Fruit fly (Drosophila melanogaster) whole organism, embryonic: Measurements from ENCODE around the gene Fer3.

Experiments used
- Ada2b ChIP-seq: fragments of 200-800 bp; sonication (Bioruptor generic); IDR thresholded peaks from 2 replicates; pipeline ENCODE4 v1.3.6; 2022; ENCODE audit warnings: missing biosample characterization, missing genetic modification characterization
- Aef1 ChIP-seq: fragments of 200-800 bp; sonication (Bioruptor generic); IDR thresholded peaks from 3 replicates; pipeline ENCODE4 v1.3.6; 2022; ENCODE audit warnings: missing biosample characterization, missing genetic modification characterization
- CG11247 ChIP-seq: fragments of 200-800 bp; sonication (Bioruptor generic); IDR thresholded peaks from 2 replicates; pipeline ENCODE4 v1.3.6; 2022; ENCODE audit warnings: missing biosample characterization, missing genetic modification characterization
- CG11504 ChIP-seq: fragments of 200-800 bp; sonication (Bioruptor generic); optimal IDR thresholded peaks from 3 replicates; lab custom pipeline; 2019; ENCODE audit warnings: missing biosample characterization, mild to moderate bottlenecking, missing genetic modification characterization, moderate library complexity
- CG11560 ChIP-seq: fragments of 200-800 bp; sonication (Bioruptor generic); IDR thresholded peaks from 3 replicates; pipeline ENCODE4 v1.3.6; 2022; ENCODE audit warnings: missing biosample characterization, missing genetic modification characterization
- CG12071 ChIP-seq: fragments of 200-800 bp; sonication (Bioruptor generic); optimal IDR thresholded peaks from 3 replicates; lab custom pipeline; 2018; ENCODE audit warnings: missing biosample characterization, mild to moderate bottlenecking, missing genetic modification characterization
- CG12236 ChIP-seq: fragments of 200-800 bp; sonication (Bioruptor generic); optimal IDR thresholded peaks from 2 replicates; lab custom pipeline; 2016; ENCODE audit warnings: missing biosample characterization, missing genetic modification characterization
- CG12299 ChIP-seq: fragments of 200-800 bp; sonication (Bioruptor generic); optimal IDR thresholded peaks from 2 replicates; lab custom pipeline; 2018; ENCODE audit warnings: missing biosample characterization, mild to moderate bottlenecking, missing genetic modification characterization
- CG13296 ChIP-seq: fragments of 200-800 bp; sonication (Bioruptor generic); optimal IDR thresholded peaks from 3 replicates; lab custom pipeline; 2018; ENCODE audit warnings: missing biosample characterization, mild to moderate bottlenecking, missing genetic modification characterization
- CG13424 ChIP-seq: fragments of 200-800 bp; sonication (Bioruptor generic); optimal IDR thresholded peaks from 2 replicates; lab custom pipeline; 2019; ENCODE audit warnings: missing biosample characterization, mild to moderate bottlenecking, missing genetic modification characterization, moderate library complexity
- CG15011 ChIP-seq: fragments of 200-800 bp; sonication (Bioruptor generic); optimal IDR thresholded peaks from 3 replicates; lab custom pipeline; 2018; ENCODE audit warnings: missing biosample characterization, mild to moderate bottlenecking, missing genetic modification characterization
- CG2120 ChIP-seq: fragments of 200-800 bp; sonication (Bioruptor generic); optimal IDR thresholded peaks from 3 replicates; lab custom pipeline; 2016; ENCODE audit warnings: missing biosample characterization, missing genetic modification characterization
- CG2889 ChIP-seq: fragments of 200-800 bp; sonication (Bioruptor generic); IDR thresholded peaks from 3 replicates; pipeline ENCODE4 v1.3.6; 2022; ENCODE audit warnings: missing biosample characterization, missing genetic modification characterization
- CG30020 ChIP-seq: fragments of 200-800 bp; optimal IDR thresholded peaks from 2 replicates; lab custom pipeline; 2019; ENCODE audit warnings: missing biosample characterization, mild to moderate bottlenecking, missing genetic modification characterization, moderate library complexity
- CG30403 ChIP-seq: fragments of 200-800 bp; sonication (Bioruptor generic); optimal IDR thresholded peaks from 3 replicates; lab custom pipeline; 2016; ENCODE audit warnings: missing biosample characterization, missing genetic modification characterization
- CG3281 ChIP-seq: fragments of 200-800 bp; sonication (Bioruptor generic); optimal IDR thresholded peaks from 3 replicates; lab custom pipeline; 2017; ENCODE audit warnings: missing biosample characterization, mild to moderate bottlenecking, missing genetic modification characterization
- CG34224 ChIP-seq: fragments of 200-800 bp; sonication (Bioruptor generic); IDR thresholded peaks from 3 replicates; pipeline ENCODE4 v1.3.6; 2022; ENCODE audit warnings: missing biosample characterization, missing genetic modification characterization; ENCODE audit not compliant: partially characterized antibody
- CG3847 ChIP-seq: fragments of 200-800 bp; sonication (Bioruptor generic); IDR thresholded peaks from 2 replicates; pipeline ENCODE4 v1.3.6; 2022; ENCODE audit warnings: missing biosample characterization, missing genetic modification characterization
- CG4282 ChIP-seq: fragments of 200-800 bp; sonication (Bioruptor generic); optimal IDR thresholded peaks from 2 replicates; lab custom pipeline; 2016; ENCODE audit warnings: missing biosample characterization, missing genetic modification characterization
- CG4730 ChIP-seq: fragments of 200-800 bp; sonication (Bioruptor generic); IDR thresholded peaks from 2 replicates; pipeline ENCODE4 v1.3.6; 2022; ENCODE audit warnings: missing biosample characterization, missing genetic modification characterization
- CG5180 ChIP-seq: fragments of 200-800 bp; sonication (Bioruptor generic); optimal IDR thresholded peaks from 3 replicates; lab custom pipeline; 2017; ENCODE audit warnings: missing biosample characterization, missing genetic modification characterization, mild to moderate bottlenecking, moderate library complexity, missing genetic modification reagents
- CG6254 ChIP-seq: fragments of 200-800 bp; sonication (Bioruptor generic); optimal IDR thresholded peaks from 3 replicates; lab custom pipeline; 2017; ENCODE audit warnings: mild to moderate bottlenecking, missing biosample characterization, missing genetic modification reagents, missing genetic modification characterization
- CG6654 ChIP-seq: fragments of 200-800 bp; sonication (Bioruptor generic); optimal IDR thresholded peaks from 2 replicates; lab custom pipeline; 2017; ENCODE audit warnings: missing biosample characterization, mild to moderate bottlenecking, missing genetic modification characterization
- CG6854 ChIP-seq: fragments of 200-800 bp; sonication (Bioruptor generic); optimal IDR thresholded peaks from 3 replicates; lab custom pipeline; 2017; ENCODE audit warnings: missing biosample characterization, mild to moderate bottlenecking, missing genetic modification characterization
- CG7357 ChIP-seq: fragments of 200-800 bp; sonication (Bioruptor generic); IDR thresholded peaks from 3 replicates; pipeline ENCODE4 v1.3.6; 2022; ENCODE audit warnings: missing biosample characterization, missing genetic modification characterization
- CG8388 ChIP-seq: fragments of 200-800 bp; sonication (Bioruptor generic); optimal IDR thresholded peaks from 2 replicates; lab custom pipeline; 2019; ENCODE audit warnings: missing biosample characterization, mild to moderate bottlenecking, missing genetic modification characterization, moderate library complexity
- Dbx ChIP-seq: fragments of 200-800 bp; sonication (Bioruptor generic); IDR thresholded peaks from 3 replicates; pipeline ENCODE4 v1.3.6; 2022; ENCODE audit warnings: missing biosample characterization, missing genetic modification characterization
- Hmx ChIP-seq: fragments of 200-800 bp; sonication (Bioruptor generic); optimal IDR thresholded peaks from 2 replicates; lab custom pipeline; 2016; ENCODE audit warnings: missing biosample characterization, missing genetic modification characterization
- Oaz ChIP-seq: fragments of 200-800 bp; sonication (Bioruptor generic); IDR thresholded peaks from 2 replicates; pipeline ENCODE4 v1.3.6; 2022; ENCODE audit warnings: missing biosample characterization, missing genetic modification characterization
- Ravus ChIP-seq: fragments of 200-800 bp; sonication (Bioruptor generic); IDR thresholded peaks from 2 replicates; pipeline ENCODE4 v1.3.6; 2022; ENCODE audit warnings: missing biosample characterization, missing genetic modification characterization
- Trl ChIP-seq, 3 experiments: fragments of >200 bp in 2 of 3; fragments of 200-800 bp in 1 of 3; sonication (Bioruptor generic) in 1 of 3; optimal IDR thresholded peaks; 2 replicates in 1 of 3; 3 replicates in 2 of 3; lab custom pipeline; 2016 to 2017; ENCODE audit warnings: missing biosample characterization in 1 of 3, missing genetic modification characterization in 1 of 3
- YL-1 ChIP-seq: fragments of 200-800 bp; sonication (Bioruptor generic); optimal IDR thresholded peaks from 3 replicates; lab custom pipeline; 2017; ENCODE audit warnings: missing biosample characterization, mild to moderate bottlenecking, missing genetic modification characterization
- ase ChIP-seq: fragments of 200-800 bp; sonication (Bioruptor generic); IDR thresholded peaks from 3 replicates; pipeline ENCODE4 v1.3.6; 2022; ENCODE audit warnings: missing biosample characterization, missing genetic modification characterization
- chif ChIP-seq, 2 experiments: fragments of 200-800 bp; sonication (Bioruptor generic); optimal IDR thresholded peaks; 3 replicates each; lab custom pipeline; 2016; ENCODE audit warnings: missing biosample characterization in 2 of 2, missing genetic modification characterization in 2 of 2
- dan ChIP-seq: fragments of 200-800 bp; sonication (Bioruptor generic); IDR thresholded peaks from 2 replicates; pipeline ENCODE4 v1.3.6; 2022; ENCODE audit warnings: missing biosample characterization, missing genetic modification characterization
- emc ChIP-seq: fragments of 200-800 bp; sonication (Bioruptor generic); optimal IDR thresholded peaks from 2 replicates; lab custom pipeline; 2016; ENCODE audit warnings: missing biosample characterization, missing genetic modification characterization
- fru ChIP-seq: fragments of >200 bp; optimal IDR thresholded peaks from 2 replicates; lab custom pipeline; 2017
- h ChIP-seq: fragments of >200 bp; optimal IDR thresholded peaks from 2 replicates; lab custom pipeline; 2017
- insv ChIP-seq, 2 experiments: fragments of 200-800 bp; sonication (Bioruptor generic); optimal IDR thresholded peaks; 3 replicates each; lab custom pipeline; 2016 to 2018; ENCODE audit warnings: missing biosample characterization in 2 of 2, missing genetic modification characterization in 2 of 2
- jumu ChIP-seq: fragments of 200-800 bp; sonication (Bioruptor generic); optimal IDR thresholded peaks from 3 replicates; lab custom pipeline; 2016; ENCODE audit warnings: missing biosample characterization, missing genetic modification characterization
- ken ChIP-seq: fragments of 200-800 bp; sonication (Bioruptor generic); IDR thresholded peaks from 3 replicates; pipeline ENCODE4 v1.3.6; 2022; ENCODE audit warnings: missing biosample characterization, missing genetic modification characterization
- odd ChIP-seq: fragments of 200-800 bp; sonication (Bioruptor generic); optimal IDR thresholded peaks from 2 replicates; lab custom pipeline; 2017; ENCODE audit warnings: missing biosample characterization, mild to moderate bottlenecking, missing genetic modification characterization
- phol ChIP-seq: fragments of 200-800 bp; sonication (Bioruptor generic); optimal IDR thresholded peaks from 3 replicates; lab custom pipeline; 2018; ENCODE audit warnings: missing biosample characterization, mild to moderate bottlenecking, missing genetic modification characterization, moderate library complexity
- ranshi ChIP-seq: fragments of 200-800 bp; sonication (Bioruptor generic); IDR thresholded peaks from 2 replicates; pipeline ENCODE4 v1.3.6; 2022; ENCODE audit warnings: missing biosample characterization, missing genetic modification characterization
- sd ChIP-seq: fragments of 200-800 bp; sonication (Bioruptor generic); optimal IDR thresholded peaks from 3 replicates; lab custom pipeline; 2018; ENCODE audit warnings: missing biosample characterization, mild to moderate bottlenecking, missing genetic modification characterization, moderate library complexity
- so ChIP-seq: fragments of 200-800 bp; sonication (Bioruptor generic); IDR thresholded peaks from 3 replicates; pipeline ENCODE4 v1.3.6; 2022; ENCODE audit warnings: missing biosample characterization, missing genetic modification characterization
- sqz ChIP-seq: fragments of 200-800 bp; sonication (Bioruptor generic); optimal IDR thresholded peaks from 3 replicates; lab custom pipeline; 2018; ENCODE audit warnings: missing biosample characterization, mild to moderate bottlenecking, missing genetic modification characterization
- ssp ChIP-seq: fragments of 200-800 bp; sonication (Bioruptor generic); IDR thresholded peaks from 2 replicates; pipeline ENCODE4 v1.3.6; 2022; ENCODE audit warnings: missing biosample characterization, missing genetic modification characterization
- stwl ChIP-seq: fragments of 200-800 bp; sonication (Bioruptor generic); optimal IDR thresholded peaks from 3 replicates; lab custom pipeline; 2018; ENCODE audit warnings: missing biosample characterization, mild to moderate bottlenecking, missing genetic modification characterization, moderate library complexity
- tin ChIP-seq: fragments of 200-800 bp; sonication (Bioruptor generic); optimal IDR thresholded peaks from 3 replicates; lab custom pipeline; 2016; ENCODE audit warnings: missing biosample characterization, missing genetic modification characterization
- zen2 ChIP-seq: fragments of 200-800 bp; sonication (Bioruptor generic); IDR thresholded peaks from 3 replicates; pipeline ENCODE4 v1.3.6; 2022; ENCODE audit warnings: missing biosample characterization, missing genetic modification characterization; ENCODE audit not compliant: partially characterized antibody

Fer3 gene

dm6 chr3R:11656614-11657216 lies 37.4 kb downstream of the Fer3 start (continued):
- peak; percentile 85 for TF ChIP-seq sd
- peak; percentile 96 for TF ChIP-seq CG2889 (GFP tag; lab: Robert Waterston, UW)
- peak; percentile 65 for TF ChIP-seq CG30020 (tag; lab: Kevin White, UChicago)
- TF ChIP-seq Oaz (GFP tag; lab: Robert Waterston, UW) = peak; percentile 88
- peak; percentile 97 for TF ChIP-seq CG30403 (GFP tag; lab: Kevin White, UChicago)
- TF ChIP-seq CG6254 (GFP tag; lab: Kevin White, UChicago) = peak; percentile 84
- TF ChIP-seq odd (GFP tag; lab: Kevin White, UChicago) = peak; percentile 90
- peak; percentile 87 for TF ChIP-seq emc (GFP tag; lab: Kevin White, UChicago)
- TF ChIP-seq CG12299 (tag; lab: Kevin White, UChicago) = peak; percentile 95
- peak; percentile 98 for TF ChIP-seq CG2120 (GFP tag; lab: Kevin White, UChicago)
- peak; percentile 91 for TF ChIP-seq CG6854 (GFP tag; lab: Kevin White, UChicago)
- peak; percentile 95 for TF ChIP-seq CG4730 (GFP tag; lab: Robert Waterston, UW)
- peak; percentile 33 to 68 for TF ChIP-seq Trl (optimal IDR thresholded peaks at IDR 0.05; lab: Kevin White, UChicago)
- TF ChIP-seq Trl (GFP tag; optimal IDR thresholded peaks at IDR 0.05; lab: Kevin White, UChicago) = peak; percentile 95
- peak; percentile 97 for TF ChIP-seq Dbx (GFP tag; lab: Robert Waterston, UW)
- TF ChIP-seq dan (GFP tag; lab: Robert Waterston, UW) = peak; percentile 71; the same call in 1 of the 2 replicates
- peak; percentile 95 to 96 for TF ChIP-seq chif (GFP tag; optimal IDR thresholded peaks at IDR 0.05; lab: Kevin White, UChicago)
- TF ChIP-seq jumu = peak; percentile 93
- peak; percentile 77 for TF ChIP-seq CG6654
- no peak for TF ChIP-seq CG34224
- peak; percentile 85 for TF ChIP-seq CG11560 (tag; lab: Robert Waterston, UW)
- TF ChIP-seq Ravus (GFP tag; lab: Robert Waterston, UW) = peak; percentile 91
- peak; percentile 77 for TF ChIP-seq YL-1
- peak; percentile 85 for TF ChIP-seq Hmx (GFP tag; lab: Kevin White, UChicago)
- TF ChIP-seq CG13424 (tag; lab: Kevin White, UChicago) = peak; percentile 97
- no peak for TF ChIP-seq zen2
- TF ChIP-seq CG12071 (GFP tag; lab: Kevin White, UChicago) = peak; percentile 97
- no peak for TF ChIP-seq h
- TF ChIP-seq CG11247 (GFP tag; lab: Robert Waterston, UW) = peak; percentile 96
- peak; percentile 97 for TF ChIP-seq ranshi
- TF ChIP-seq sqz (GFP tag; lab: Kevin White, UChicago) = peak; percentile 86
- TF ChIP-seq ssp (GFP tag; lab: Robert Waterston, UW) = peak; percentile 88
- TF ChIP-seq CG3281 (GFP tag; lab: Kevin White, UChicago) = peak; percentile 95
- TF ChIP-seq tin = peak; percentile 95
- peak; percentile 94 for TF ChIP-seq CG13296 (GFP tag; lab: Kevin White, UChicago)
- TF ChIP-seq Ada2b (GFP tag; lab: Robert Waterston, UW) = peak; percentile 97
- TF ChIP-seq so = peak; percentile 97
- no peak for TF ChIP-seq fru
- peak; percentile 37 for TF ChIP-seq stwl
- TF ChIP-seq CG11504 = peak; percentile 95
- TF ChIP-seq CG15011 (GFP tag; lab: Kevin White, UChicago) = peak; percentile 90
- TF ChIP-seq CG5180 (GFP tag; lab: Kevin White, UChicago) = peak; percentile 82
- TF ChIP-seq CG4282 (GFP tag; lab: Kevin White, UChicago) = peak; percentile 87
- TF ChIP-seq CG12236 (GFP tag; lab: Kevin White, UChicago) = peak; percentile 90
- TF ChIP-seq ken (GFP tag; lab: Robert Waterston, UW) = peak; percentile 95
- TF ChIP-seq Aef1 (GFP tag; lab: Robert Waterston, UW) = peak; percentile 96
- peak; percentile 95 for TF ChIP-seq ase
- TF ChIP-seq insv (GFP tag; optimal IDR thresholded peaks at IDR 0.05; lab: Kevin White, UChicago) = peak; percentile 37 to 51
- peak; percentile 97 for TF ChIP-seq CG3847
- peak; percentile 91 for TF ChIP-seq CG7357
- TF ChIP-seq phol = peak; percentile 94
- TF ChIP-seq CG8388 (GFP tag; lab: Kevin White, UChicago) = peak; percentile 96
